Worm (Caenorhabditis elegans): ENCODE results near the gene T21D12.12.

- TF ChIP-seq flt-1 (GFP tag; IDR thresholded peaks at IDR 0.05) (no peak), T22C8.4 (GFP tag; IDR thresholded peaks at IDR 0.05) (no peak), tab-1 (GFP tag; IDR thresholded peaks at IDR 0.05) (no peak), cog-1 (tag; optimal IDR thresholded peaks at IDR 0.05) (no peak), med-1 (GFP tag; optimal IDR thresholded peaks at IDR 0.05; ENCODE audit: insufficient read depth) (no peak), ref-1 (GFP tag; conservative IDR thresholded peaks at IDR 0.05) (no peak)
These were observed 29.5 kb downstream of the T21D12.12 start for ce11 chrIV:295734-296201.
